Worm (Caenorhabditis elegans) whole organism, young adult: ENCODE results near the gene ZK742.3.
A peak's percentile ranks its signal among the peaks of the same experiment; 100 is the strongest.

Experiments used
- B0019.2 ChIP-seq: fragments of 200-800 bp; sonication (Bioruptor generic); conservative IDR thresholded peaks from 2 replicates; pipeline ENCODE4 v1.3.6; 2022; ENCODE audit warnings: missing genetic modification reagents, missing genetic modification characterization, missing compliant biosample characterization
- B0336.3 ChIP-seq: fragments of 200-800 bp; sonication (Bioruptor generic); IDR thresholded peaks from 2 replicates; pipeline ENCODE4 v1.3.6; 2022; ENCODE audit warnings: missing genetic modification characterization, missing compliant biosample characterization
- C17E4.6 ChIP-seq: fragments of 200-800 bp; sonication (Bioruptor generic); IDR thresholded peaks from 2 replicates; pipeline ENCODE4 v1.3.6; 2022; ENCODE audit warnings: missing genetic modification reagents, missing genetic modification characterization, missing compliant biosample characterization
- F10E7.11 ChIP-seq: sonication (generic microtip); optimal IDR thresholded peaks from 2 replicates; lab custom pipeline; 2017; ENCODE audit warnings: mild to moderate bottlenecking, missing genetic modification characterization, moderate library complexity, missing compliant biosample characterization
- F39B2.1 ChIP-seq: fragments of 200-800 bp; sonication (Bioruptor generic); IDR thresholded peaks from 2 replicates; pipeline ENCODE4 v1.3.6; 2022; ENCODE audit warnings: missing genetic modification reagents, missing genetic modification characterization, missing compliant biosample characterization
- F49E8.2 ChIP-seq: sonication (generic microtip); optimal IDR thresholded peaks from 3 replicates; lab custom pipeline; 2017; ENCODE audit warnings: missing genetic modification characterization, mild to moderate bottlenecking, missing compliant biosample characterization, antibody characterized with exemption, moderate library complexity; ENCODE audit not compliant: insufficient read depth
- F55B11.4 ChIP-seq: sonication (generic microtip); optimal IDR thresholded peaks from 2 replicates; lab custom pipeline; 2016; ENCODE audit warnings: missing compliant biosample characterization, missing genetic modification characterization, borderline replicate concordance; ENCODE audit not compliant: insufficient read depth
- T26A5.8 ChIP-seq: sonication (generic microtip); optimal IDR thresholded peaks from 2 replicates; lab custom pipeline; 2016; ENCODE audit warnings: missing genetic modification characterization, missing compliant biosample characterization
- Y53G8AR.9 ChIP-seq: fragments of 200-800 bp; sonication (Bioruptor generic); conservative IDR thresholded peaks from 2 replicates; pipeline ENCODE4 v1.3.6; 2022; ENCODE audit warnings: missing genetic modification reagents, missing genetic modification characterization, missing compliant biosample characterization
- ZK185.1 ChIP-seq: sonication (generic microtip); optimal IDR thresholded peaks from 2 replicates; lab custom pipeline; 2016; ENCODE audit warnings: mild to moderate bottlenecking, missing genetic modification characterization, missing compliant biosample characterization; ENCODE audit not compliant: poor library complexity, severe bottlenecking
- atf-7 ChIP-seq: sonication (generic microtip); optimal IDR thresholded peaks from 2 replicates; lab custom pipeline; 2017; ENCODE audit warnings: mild to moderate bottlenecking, missing genetic modification characterization, missing compliant biosample characterization
- attf-3 ChIP-seq: fragments of 200-800 bp; sonication (Bioruptor generic); conservative IDR thresholded peaks from 2 replicates; pipeline ENCODE4 v1.3.6; 2022; ENCODE audit warnings: missing genetic modification reagents, missing genetic modification characterization, missing compliant biosample characterization
- attf-5 ChIP-seq: fragments of 200-800 bp; sonication (Bioruptor generic); optimal IDR thresholded peaks from 2 replicates; lab custom pipeline; 2018; ENCODE audit warnings: mild to moderate bottlenecking, missing genetic modification characterization, missing compliant biosample characterization
- bed-1 ChIP-seq: fragments of 200-800 bp; sonication (Bioruptor generic); IDR thresholded peaks from 2 replicates; pipeline ENCODE4 v1.3.6; 2022; ENCODE audit warnings: missing genetic modification reagents, missing genetic modification characterization, missing compliant biosample characterization
- cebp-1 ChIP-seq, 2 experiments: fragments of 200-800 bp in 1 of 2; sonication (Bioruptor generic) in 1 of 2; sonication (generic microtip) in 1 of 2; IDR thresholded peaks in 1 of 2; optimal IDR thresholded peaks in 1 of 2; 2 replicates each; pipeline versions ENCODE4 v1.3.6 to Lab custom; 2017 to 2022; ENCODE audit warnings: missing compliant biosample characterization in 2 of 2, missing genetic modification characterization in 2 of 2, mild to moderate bottlenecking in 1 of 2, missing genetic modification reagents in 1 of 2, moderate library complexity in 1 of 2
- ceh-27 ChIP-seq: fragments of 200-800 bp; sonication (Bioruptor generic); optimal IDR thresholded peaks from 2 replicates; lab custom pipeline; 2018; ENCODE audit warnings: mild to moderate bottlenecking, missing genetic modification characterization, moderate library complexity, missing compliant biosample characterization
- ceh-58 ChIP-seq: fragments of 200-800 bp; sonication (Bioruptor generic); IDR thresholded peaks from 2 replicates; pipeline ENCODE4 v1.3.6; 2022; ENCODE audit warnings: missing genetic modification characterization, missing compliant biosample characterization
- ceh-79 ChIP-seq: sonication (generic microtip); optimal IDR thresholded peaks from 2 replicates; lab custom pipeline; 2017; ENCODE audit warnings: mild to moderate bottlenecking, missing genetic modification characterization, missing compliant biosample characterization
- ceh-91 ChIP-seq: fragments of 200-800 bp; sonication (Bioruptor generic); IDR thresholded peaks from 2 replicates; pipeline ENCODE4 v1.3.6; 2022; ENCODE audit warnings: missing genetic modification reagents, missing genetic modification characterization, missing compliant biosample characterization
- egl-44 ChIP-seq: fragments of 200-800 bp; sonication (Bioruptor generic); IDR thresholded peaks from 2 replicates; pipeline ENCODE4 v1.3.6; 2022; ENCODE audit warnings: missing genetic modification reagents, missing genetic modification characterization, missing compliant biosample characterization
- egrh-3 ChIP-seq: fragments of 200-800 bp; sonication (Bioruptor generic); IDR thresholded peaks from 2 replicates; pipeline ENCODE4 v1.3.6; 2022; ENCODE audit warnings: missing genetic modification reagents, missing genetic modification characterization, missing compliant biosample characterization
- ets-4 ChIP-seq: fragments of 200-800 bp; sonication (Bioruptor generic); optimal IDR thresholded peaks from 2 replicates; lab custom pipeline; 2018; ENCODE audit warnings: mild to moderate bottlenecking, missing genetic modification characterization, missing compliant biosample characterization
- gei-17 ChIP-seq: fragments of 200-800 bp; sonication (Bioruptor generic); optimal IDR thresholded peaks from 2 replicates; lab custom pipeline; 2018; ENCODE audit warnings: mild to moderate bottlenecking, missing genetic modification characterization, missing compliant biosample characterization
- hlh-12 ChIP-seq: sonication (generic microtip); optimal IDR thresholded peaks from 2 replicates; lab custom pipeline; 2016; ENCODE audit warnings: missing genetic modification characterization, missing compliant biosample characterization
- hmg-1.2 ChIP-seq: fragments of 200-800 bp; sonication (Bioruptor generic); IDR thresholded peaks from 2 replicates; pipeline ENCODE4 v1.3.6; 2022; ENCODE audit warnings: missing genetic modification reagents, missing genetic modification characterization, missing compliant biosample characterization
- lin-35 ChIP-seq, 3 experiments: fragments of 150-350 bp in 2 of 3; sonication (generic microtip) in 1 of 3; optimal IDR thresholded peaks; 2 replicates each; lab custom pipeline; 2014 to 2018; ENCODE audit warnings: missing biosample characterization in 3 of 3, missing genetic modification characterization in 3 of 3, missing genetic modification reagents in 3 of 3
- lin-40 ChIP-seq: sonication (generic microtip); optimal IDR thresholded peaks from 2 replicates; lab custom pipeline; 2016; ENCODE audit warnings: missing genetic modification characterization, mild to moderate bottlenecking, missing compliant biosample characterization, missing genotype, missing genetic modification reagents
- madf-6 ChIP-seq: fragments of 200-800 bp; sonication (Bioruptor generic); IDR thresholded peaks from 2 replicates; pipeline ENCODE4 v1.3.6; 2022; ENCODE audit warnings: missing genetic modification reagents, missing genetic modification characterization, missing compliant biosample characterization
- mcd-1 ChIP-seq: fragments of 200-800 bp; sonication (Bioruptor generic); IDR thresholded peaks from 2 replicates; pipeline ENCODE4 v1.3.6; 2022; ENCODE audit warnings: missing genetic modification reagents, missing genetic modification characterization, missing compliant biosample characterization
- mel-28 ChIP-seq: sonication (generic microtip); optimal IDR thresholded peaks from 2 replicates; lab custom pipeline; 2016; ENCODE audit warnings: borderline replicate concordance, mild to moderate bottlenecking, missing genetic modification characterization, missing compliant biosample characterization
- nhr-120 ChIP-seq: fragments of 200-800 bp; sonication (Bioruptor generic); IDR thresholded peaks from 2 replicates; pipeline ENCODE4 v1.3.6; 2022; ENCODE audit warnings: missing genetic modification characterization, missing compliant biosample characterization
- nhr-27 ChIP-seq: fragments of 200-800 bp; sonication (Bioruptor generic); optimal IDR thresholded peaks from 2 replicates; lab custom pipeline; 2018; ENCODE audit warnings: mild to moderate bottlenecking, missing genetic modification characterization, moderate library complexity, missing compliant biosample characterization
- nhr-80 ChIP-seq: sonication (generic microtip); optimal IDR thresholded peaks from 2 replicates; lab custom pipeline; 2016; ENCODE audit warnings: missing genetic modification characterization, missing compliant biosample characterization
- nhr-90 ChIP-seq: sonication (generic microtip); optimal IDR thresholded peaks from 2 replicates; lab custom pipeline; 2016; ENCODE audit warnings: missing genotype, mild to moderate bottlenecking, missing genetic modification characterization, missing compliant biosample characterization
- rec-8 ChIP-seq, 2 experiments: sonication (generic microtip); optimal IDR thresholded peaks; 2 replicates each; lab custom pipeline; 2016; ENCODE audit warnings: mild to moderate bottlenecking in 2 of 2, missing genetic modification characterization in 2 of 2, missing genetic modification reagents in 2 of 2, missing genotype in 2 of 2, missing biosample characterization in 1 of 2, missing compliant biosample characterization in 1 of 2, moderate library complexity in 1 of 2
- repo-1 ChIP-seq: sonication (generic microtip); optimal IDR thresholded peaks from 2 replicates; lab custom pipeline; 2017; ENCODE audit warnings: mild to moderate bottlenecking, missing genetic modification characterization, missing compliant biosample characterization
- snpc-3.4 ChIP-seq: sonication (generic microtip); optimal IDR thresholded peaks from 2 replicates; lab custom pipeline; 2017; ENCODE audit warnings: missing genetic modification characterization, mild to moderate bottlenecking, missing compliant biosample characterization, antibody characterized with exemption, moderate library complexity, missing genotype, missing genetic modification reagents
- snpc-4 ChIP-seq, 5 experiments: fragments of 150-350 bp in 1 of 5; sonication (generic microtip) in 4 of 5; optimal IDR thresholded peaks; 2 replicates each; lab custom pipeline; 2014 to 2018; ENCODE audit warnings: missing genetic modification characterization in 5 of 5, missing biosample characterization in 3 of 5, antibody characterized with exemption in 2 of 5, mild to moderate bottlenecking in 2 of 5, missing compliant biosample characterization in 2 of 5, missing genotype in 2 of 5, moderate library complexity in 2 of 5, missing genetic modification reagents in 1 of 5
- somi-1 ChIP-seq: fragments of 200-800 bp; sonication (Bioruptor generic); optimal IDR thresholded peaks from 2 replicates; lab custom pipeline; 2018; ENCODE audit warnings: mild to moderate bottlenecking, missing genetic modification characterization, missing compliant biosample characterization
- tbx-9 ChIP-seq: sonication (generic microtip); optimal IDR thresholded peaks from 2 replicates; lab custom pipeline; 2016; ENCODE audit warnings: borderline replicate concordance, missing genetic modification characterization, inconsistent platforms, missing compliant biosample characterization
- xnd-1 ChIP-seq: sonication (generic microtip); optimal IDR thresholded peaks from 2 replicates; lab custom pipeline; 2016; ENCODE audit warnings: missing genotype, missing genetic modification reagents, missing genetic modification characterization, missing compliant biosample characterization
- zfh-2 ChIP-seq: fragments of 200-800 bp; sonication (Bioruptor generic); conservative IDR thresholded peaks from 2 replicates; pipeline ENCODE4 v1.3.6; 2022; ENCODE audit warnings: missing genetic modification reagents, missing genetic modification characterization, missing compliant biosample characterization
- zim-3 ChIP-seq: sonication (generic microtip); optimal IDR thresholded peaks from 2 replicates; lab custom pipeline; 2017; ENCODE audit warnings: mild to moderate bottlenecking, missing genetic modification characterization, moderate library complexity, missing compliant biosample characterization
- ztf-18 ChIP-seq: sonication (generic microtip); optimal IDR thresholded peaks from 2 replicates; lab custom pipeline; 2016; ENCODE audit warnings: missing genotype, mild to moderate bottlenecking, missing genetic modification characterization, missing compliant biosample characterization
- ztf-25 ChIP-seq: fragments of 200-800 bp; sonication (Bioruptor generic); IDR thresholded peaks from 2 replicates; pipeline ENCODE4 v1.3.6; 2022; ENCODE audit warnings: missing genetic modification reagents, missing genetic modification characterization, missing compliant biosample characterization
- ztf-3 ChIP-seq: fragments of 200-800 bp; sonication (Bioruptor generic); optimal IDR thresholded peaks from 2 replicates; lab custom pipeline; 2018; ENCODE audit warnings: mild to moderate bottlenecking, missing genetic modification characterization, missing compliant biosample characterization

ZK742.3 gene

ce11 chrV:7852078-7852477 lies 42.4 kb upstream of the ZK742.3 start (continued):
- TF ChIP-seq ztf-18 (tag; lab: Kevin White, UChicago) (no peak), madf-6 (GFP tag; lab: Robert Waterston, UW) (peak; percentile 29; the same call in 1 of the 2 replicates), nhr-27 (no peak), nhr-90 (no peak)

DNA sequence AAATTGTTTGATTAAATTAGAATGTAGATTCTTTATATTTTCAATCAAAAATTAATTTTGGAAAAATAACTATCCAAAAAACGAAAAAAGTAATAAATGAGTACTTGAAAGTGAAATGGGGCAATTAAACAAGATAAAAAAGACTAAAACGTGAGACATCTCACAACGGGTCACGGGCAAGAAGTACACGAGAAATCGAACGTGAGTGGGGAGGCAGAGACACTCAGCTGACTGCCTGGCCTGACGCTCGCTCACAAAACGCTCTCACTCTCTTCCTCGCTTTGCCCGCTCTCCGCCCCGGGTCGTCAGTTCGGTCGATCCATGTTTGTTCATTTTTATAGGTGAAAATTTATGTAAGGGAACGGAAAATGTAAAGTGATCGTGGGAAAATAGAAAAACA lies 38.5 kb upstream of the ZK742.3 start:
- TF ChIP-seq cebp-1 (GFP tag; IDR thresholded peaks at IDR 0.05; lab: Robert Waterston, UW) = no peak
- TF ChIP-seq cebp-1 (tag; optimal IDR thresholded peaks at IDR 0.05; lab: Kevin White, UChicago) = peak; percentile 65
- no peak for TF ChIP-seq B0336.3 (GFP tag; lab: Robert Waterston, UW)
- no peak for TF ChIP-seq gei-17 (GFP tag; lab: Kevin White, UChicago)
- no peak for TF ChIP-seq ets-4 (GFP tag; lab: Kevin White, UChicago)
- no peak for TF ChIP-seq ceh-58 (GFP tag; lab: Robert Waterston, UW)
- TF ChIP-seq ztf-25 = no peak
- no peak for TF ChIP-seq F39B2.1 (GFP tag; lab: Robert Waterston, UW)
- TF ChIP-seq attf-5 (GFP tag; lab: Kevin White, UChicago) = peak; percentile 19
- TF ChIP-seq nhr-80 (tag; lab: Kevin White, UChicago) = peak; percentile 49
- no peak for TF ChIP-seq B0019.2 (GFP tag; lab: Robert Waterston, UW)
- no peak for TF ChIP-seq T26A5.8 (tag; lab: Kevin White, UChicago)
- no peak for TF ChIP-seq ceh-79 (tag; lab: Kevin White, UChicago)
- TF ChIP-seq Y53G8AR.9 (GFP tag; lab: Robert Waterston, UW) = no peak
- TF ChIP-seq xnd-1 (tag; lab: Kevin White, UChicago) = no peak
- peak; percentile 57; the same call in 1 of the 2 replicates for TF ChIP-seq egrh-3
- TF ChIP-seq ztf-3 (GFP tag; lab: Kevin White, UChicago) = no peak
- TF ChIP-seq hmg-1.2 (GFP tag; lab: Robert Waterston, UW) = peak; percentile 30; the same call in 1 of the 2 replicates
- no peak for TF ChIP-seq lin-35 (GFP tag; optimal IDR thresholded peaks at IDR 0.05; lab: Kevin White, UChicago)
- TF ChIP-seq lin-40 = peak; percentile 10
- TF ChIP-seq tbx-9 (tag; lab: Kevin White, UChicago) = no peak
- TF ChIP-seq bed-1 (GFP tag; lab: Robert Waterston, UW) = no peak
- TF ChIP-seq C17E4.6 (GFP tag; lab: Robert Waterston, UW) = no peak
- TF ChIP-seq repo-1 (tag; lab: Kevin White, UChicago) = no peak
- TF ChIP-seq egl-44 (GFP tag; lab: Robert Waterston, UW) = no peak
- TF ChIP-seq attf-3 (GFP tag; lab: Robert Waterston, UW) = no peak
- peak; percentile 24; the same call in 1 of the 2 replicates for TF ChIP-seq mcd-1 (GFP tag; lab: Robert Waterston, UW)
- TF ChIP-seq zim-3 (tag; lab: Kevin White, UChicago) = no peak
- no peak for TF ChIP-seq hlh-12 (tag; lab: Kevin White, UChicago)
- no peak for TF ChIP-seq F55B11.4 (tag; lab: Kevin White, UChicago)
- TF ChIP-seq somi-1 (GFP tag; lab: Kevin White, UChicago) = no peak
- no peak for TF ChIP-seq nhr-120 (GFP tag; lab: Robert Waterston, UW)
- TF ChIP-seq ceh-91 (GFP tag; lab: Robert Waterston, UW) = no peak
- TF ChIP-seq ZK185.1 = no peak
- no peak for TF ChIP-seq snpc-4 (GFP tag; optimal IDR thresholded peaks at IDR 0.05; lab: Kevin White, UChicago)
- peak in 1 of 4 experiments; percentile 8 for TF ChIP-seq snpc-4 (tag; optimal IDR thresholded peaks at IDR 0.05; lab: Kevin White, UChicago)
- no peak for TF ChIP-seq snpc-3.4 (tag; lab: Kevin White, UChicago)
- peak; percentile 2 for TF ChIP-seq atf-7 (tag; lab: Kevin White, UChicago)
- TF ChIP-seq zfh-2 (GFP tag; lab: Robert Waterston, UW) = peak; percentile 90
- TF ChIP-seq mel-28 (tag; lab: Kevin White, UChicago) = peak; percentile 10
- no peak for TF ChIP-seq F49E8.2 (tag; lab: Kevin White, UChicago)
- no peak for TF ChIP-seq F10E7.11 (tag; lab: Kevin White, UChicago)
- no peak for TF ChIP-seq rec-8 (tag; optimal IDR thresholded peaks at IDR 0.05; lab: Kevin White, UChicago)
- TF ChIP-seq ceh-27 (GFP tag; lab: Kevin White, UChicago) = peak; percentile 33
